Worm (Caenorhabditis elegans) whole organism, late embryonic: Measurements from ENCODE around the gene Y67A10A.11.

ENCODE experiments used
- C38D4.7 ChIP-seq: fragments of 200-800 bp; sonication (Bioruptor generic); optimal IDR thresholded peaks from 2 replicates; lab custom pipeline; 2018; ENCODE audit warnings: mild to moderate bottlenecking, missing genetic modification characterization, moderate library complexity, missing compliant biosample characterization
- F13H6.1 ChIP-seq: sonication (generic microtip); optimal IDR thresholded peaks from 2 replicates; lab custom pipeline; 2016; ENCODE audit warnings: missing genetic modification characterization, missing compliant biosample characterization
- ama-1 ChIP-seq: fragments of 150-350 bp; optimal IDR thresholded peaks from 2 replicates; lab custom pipeline; 2014
- mec-3 ChIP-seq: sonication (generic microtip); optimal IDR thresholded peaks from 2 replicates; lab custom pipeline; 2016; ENCODE audit warnings: borderline replicate concordance, missing genetic modification characterization, missing compliant biosample characterization
- nfya-1 ChIP-seq: sonication (generic microtip); optimal IDR thresholded peaks from 2 replicates; lab custom pipeline; 2017; ENCODE audit warnings: missing genetic modification characterization, mild to moderate bottlenecking, missing compliant biosample characterization, antibody characterized with exemption, moderate library complexity
- pat-9 ChIP-seq: fragments of 200-800 bp; sonication (Bioruptor generic); optimal IDR thresholded peaks from 2 replicates; lab custom pipeline; 2018; ENCODE audit warnings: mild to moderate bottlenecking, missing genetic modification characterization, moderate library complexity, missing compliant biosample characterization
- pha-2 ChIP-seq: sonication (generic microtip); optimal IDR thresholded peaks from 2 replicates; lab custom pipeline; 2017; ENCODE audit warnings: mild to moderate bottlenecking, missing genetic modification characterization, missing compliant biosample characterization

DNA sequence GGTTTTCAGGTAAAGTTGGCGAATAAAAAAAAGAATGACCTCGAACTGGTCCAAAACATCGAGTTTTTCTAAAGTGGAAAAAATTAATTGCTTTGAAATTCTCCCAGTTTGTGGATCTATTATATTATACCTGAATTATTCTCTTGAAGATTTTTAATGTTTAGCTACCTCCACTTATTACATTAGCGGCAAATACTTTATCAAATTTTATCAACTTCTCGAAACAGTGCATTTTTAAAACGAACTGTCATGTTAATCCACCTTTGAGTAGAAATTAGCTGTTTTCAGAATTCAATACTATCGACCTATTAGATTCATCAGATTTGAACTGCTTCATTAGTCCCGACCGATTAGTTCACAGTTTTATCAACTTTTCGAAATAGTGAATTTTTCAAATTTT lies 21.7 kb upstream of the Y67A10A.11 start:
- TF ChIP-seq nfya-1 (no peak), F13H6.1 (tag; lab: Kevin White, UChicago) (no peak), ama-1 (lab: Kevin White, UChicago) (no peak), C38D4.7 (GFP tag; lab: Kevin White, UChicago) (no peak), pat-9 (tag; lab: Kevin White, UChicago) (no peak), mec-3 (tag; lab: Kevin White, UChicago) (no peak), pha-2 (tag; lab: Kevin White, UChicago) (no peak)
